Fruit fly (Drosophila melanogaster): ENCODE results near the gene CG6479.
A peak's percentile ranks its signal among the peaks of the same experiment; 100 is the strongest.

Gene CG6479

DNA sequence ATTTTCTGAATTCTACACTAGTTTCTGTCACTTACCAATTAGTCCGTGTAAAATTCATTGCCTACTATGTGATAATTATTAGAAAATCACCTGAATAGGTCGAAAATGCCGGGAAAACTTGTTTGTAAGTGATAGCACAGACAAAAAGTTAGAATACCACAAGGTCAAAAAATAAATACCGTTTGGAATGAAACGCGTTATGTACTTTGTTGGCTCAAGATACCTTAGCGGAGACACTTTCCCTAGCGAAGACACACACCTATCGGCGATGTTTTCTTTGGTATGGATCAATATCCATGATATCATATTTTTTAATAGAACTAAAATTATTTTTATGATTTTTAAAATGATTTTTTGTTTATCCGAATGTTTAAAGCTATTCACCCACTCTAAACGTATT is at the start of gene CG6479:
Gene CG6479 (minus strand): TSS at position 141 of the 400 bp plus-strand sequence.
- no peak for TF ChIP-seq fd96Ca (GFP tag; IDR thresholded peaks at IDR 0.05)
- TF ChIP-seq D1 (tag; optimal IDR thresholded peaks at IDR 0.05) = peak; percentile 63
- TF ChIP-seq CG15710 (tag; optimal IDR thresholded peaks at IDR 0.05) = no peak

DNA sequence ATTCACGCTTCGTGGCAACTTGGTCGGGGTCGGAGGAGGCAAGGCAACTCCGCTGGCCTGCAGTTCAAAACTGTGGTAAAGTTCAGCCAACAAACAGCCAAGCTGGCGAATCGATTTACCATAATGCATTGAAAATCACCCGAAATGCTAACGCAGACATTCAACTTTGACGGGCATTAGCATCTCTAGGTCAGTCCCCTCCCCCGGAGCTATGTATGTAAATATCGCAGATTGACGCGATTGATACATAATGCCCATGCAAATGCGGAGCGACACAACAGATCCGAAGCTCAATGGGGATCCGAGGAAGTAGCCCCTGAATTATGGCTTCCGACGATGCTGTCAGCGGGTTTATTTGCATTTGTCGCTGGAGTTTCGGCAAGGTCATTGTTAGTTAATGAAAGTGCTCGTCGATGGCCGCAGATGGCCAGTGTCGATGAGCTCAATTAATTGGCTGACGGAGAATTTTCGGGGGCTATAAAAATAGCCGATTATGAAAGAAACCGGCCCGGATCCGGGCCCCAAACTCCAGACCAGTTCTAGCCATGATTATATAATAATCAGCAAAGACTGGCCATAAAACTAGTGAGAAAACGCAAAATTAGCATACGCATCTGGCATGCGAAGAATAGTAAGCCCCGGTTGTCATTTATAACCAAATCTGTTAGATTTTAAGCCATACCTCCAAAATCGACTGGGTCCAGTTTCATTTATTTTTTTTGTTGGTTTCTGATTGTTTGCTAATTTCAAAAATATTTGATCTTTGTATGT is 47.7 kb upstream of the CG6479 start:
- TF ChIP-seq D1 (tag; optimal IDR thresholded peaks at IDR 0.05) (no peak), CG8301 (tag; optimal IDR thresholded peaks at IDR 0.05) (no peak), CG10348 (GFP tag; IDR thresholded peaks at IDR 0.05) (no peak)

DNA sequence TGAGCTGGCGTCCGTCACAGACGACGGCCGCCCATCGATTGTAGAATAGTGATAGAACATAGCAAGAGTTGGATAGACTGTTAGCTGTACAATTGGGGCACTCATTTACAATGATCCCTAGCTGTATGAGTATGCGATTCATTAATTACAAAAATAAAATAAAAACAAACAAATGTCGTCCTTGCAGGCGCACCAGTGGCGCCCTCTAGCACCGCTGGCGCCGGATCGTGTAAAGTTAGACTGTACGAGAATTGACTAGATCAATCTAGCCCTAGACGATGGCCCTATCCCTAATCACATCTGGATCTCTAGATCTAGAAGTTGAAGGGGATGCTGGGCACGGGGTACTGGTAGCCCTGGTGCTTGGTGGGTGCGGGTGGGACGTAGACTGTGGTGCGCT is 44.7 kb upstream of the CG6479 start:
- TF ChIP-seq CG15710 (tag; optimal IDR thresholded peaks at IDR 0.05) (no peak), CG8159 (tag; optimal IDR thresholded peaks at IDR 0.05) (no peak), CG12605 (GFP tag; IDR thresholded peaks at IDR 0.05) (no peak), CG10348 (GFP tag; IDR thresholded peaks at IDR 0.05) (no peak), CG8301 (tag; optimal IDR thresholded peaks at IDR 0.05) (no peak), D1 (tag; optimal IDR thresholded peaks at IDR 0.05) (no peak), fd96Ca (GFP tag; IDR thresholded peaks at IDR 0.05) (no peak), Ets98B (GFP tag; IDR thresholded peaks at IDR 0.05) (no peak), EcR (GFP tag; optimal IDR thresholded peaks at IDR 0.05) (no peak)

DNA sequence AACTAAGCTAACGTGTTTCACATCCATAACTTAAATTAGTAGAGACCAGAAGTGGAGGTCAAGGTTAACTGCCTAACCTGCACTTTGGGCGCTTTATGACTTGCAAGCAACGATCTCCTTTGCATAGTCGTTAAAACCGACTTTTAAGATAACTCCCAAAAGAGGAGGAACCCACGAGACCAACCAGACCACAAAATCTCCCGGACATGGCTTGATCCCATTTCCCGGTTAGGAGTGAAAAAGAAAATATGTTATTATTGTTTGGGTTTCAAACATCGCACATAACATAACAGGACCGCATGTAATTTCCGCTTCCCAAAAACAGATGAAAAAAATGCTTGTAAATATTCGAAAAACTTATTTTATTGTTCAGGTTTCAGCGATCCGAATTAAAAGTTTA is 44.2 kb upstream of the CG6479 start:
- TF ChIP-seq CG10348 (GFP tag; IDR thresholded peaks at IDR 0.05) = no peak
- TF ChIP-seq CG32121 (GFP tag; IDR thresholded peaks at IDR 0.05) = no peak
- TF ChIP-seq CG12605 (GFP tag; IDR thresholded peaks at IDR 0.05) = no peak
- TF ChIP-seq fd96Ca (GFP tag; IDR thresholded peaks at IDR 0.05) = no peak
- TF ChIP-seq Pif1A (GFP tag; optimal IDR thresholded peaks at IDR 0.05) = no peak
- no peak for TF ChIP-seq Ets98B (GFP tag; IDR thresholded peaks at IDR 0.05)
- no peak for TF ChIP-seq EcR (GFP tag; optimal IDR thresholded peaks at IDR 0.05)
- no peak for TF ChIP-seq CG13204 (GFP tag; optimal IDR thresholded peaks at IDR 0.05)
- no peak for TF ChIP-seq CG8159 (tag; optimal IDR thresholded peaks at IDR 0.05)
- TF ChIP-seq CG9948 (tag; optimal IDR thresholded peaks at IDR 0.05) = no peak
- TF ChIP-seq CG15710 (tag; optimal IDR thresholded peaks at IDR 0.05) = no peak

DNA sequence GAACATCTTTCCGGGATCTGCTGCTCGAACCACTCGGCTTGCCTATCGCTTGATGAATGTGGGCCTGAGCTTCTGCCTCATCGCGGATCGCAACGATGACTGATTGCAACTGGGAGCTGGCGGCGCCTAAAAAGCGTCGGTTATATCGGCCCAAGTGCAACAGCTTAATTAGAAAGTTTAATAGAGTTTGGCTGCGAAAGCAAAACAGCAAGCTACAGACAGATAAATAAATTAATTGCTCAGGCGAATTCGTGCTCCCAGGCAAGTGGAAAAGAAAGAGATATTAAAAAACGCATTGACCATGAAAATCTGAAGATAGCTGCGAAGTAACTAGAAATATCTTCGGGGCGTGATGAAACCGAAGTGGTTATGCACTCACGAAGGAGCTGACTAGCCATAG is 43.6 kb upstream of the CG6479 start, which contains the start of gene CG13728:
Gene CG13728 (minus strand): TSS at position 101 of the 400 bp plus-strand sequence.
- TF ChIP-seq CG17806 (tag; optimal IDR thresholded peaks at IDR 0.05) (no peak), rn (GFP tag; IDR thresholded peaks at IDR 0.05) (no peak), CG34367 (tag; optimal IDR thresholded peaks at IDR 0.05) (no peak), CG4496 (GFP tag; IDR thresholded peaks at IDR 0.05) (no peak), gl (tag; optimal IDR thresholded peaks at IDR 0.05) (no peak), fd96Ca (GFP tag; IDR thresholded peaks at IDR 0.05) (no peak), EcR (GFP tag; optimal IDR thresholded peaks at IDR 0.05) (no peak), CG32121 (GFP tag; IDR thresholded peaks at IDR 0.05) (no peak), D1 (tag; optimal IDR thresholded peaks at IDR 0.05) (no peak), CG9948 (tag; optimal IDR thresholded peaks at IDR 0.05) (no peak), CG15710 (tag; optimal IDR thresholded peaks at IDR 0.05) (no peak), Snoo (tag; optimal IDR thresholded peaks at IDR 0.05) (no peak), Pif1A (GFP tag; optimal IDR thresholded peaks at IDR 0.05) (no peak), Pif1B (GFP tag; optimal IDR thresholded peaks at IDR 0.05) (no peak), CG14655 (GFP tag; optimal IDR thresholded peaks at IDR 0.05) (no peak), CG8159 (tag; optimal IDR thresholded peaks at IDR 0.05) (no peak), CG12605 (GFP tag; IDR thresholded peaks at IDR 0.05) (no peak)

DNA sequence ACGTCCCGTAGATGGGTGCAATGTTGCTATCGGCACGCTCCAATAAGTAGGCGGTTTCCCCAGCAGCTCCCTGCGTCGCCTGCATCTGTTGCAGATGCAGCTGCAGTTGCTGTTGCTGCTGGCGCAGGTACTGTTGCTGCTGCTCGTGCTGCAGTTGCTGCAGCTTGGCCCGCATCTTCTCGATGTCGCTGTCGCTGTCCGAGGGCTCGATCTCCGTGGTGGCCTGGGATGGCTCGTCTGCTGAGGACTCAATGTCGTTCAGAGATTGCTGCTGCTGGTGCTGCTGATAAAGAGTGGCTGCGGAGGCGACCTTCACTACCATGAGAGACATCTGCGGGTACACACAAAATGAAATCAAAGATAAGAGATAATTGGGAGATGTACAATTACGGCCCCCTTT is 42.9 kb upstream of the CG6479 start:
- no peak for TF ChIP-seq rn (GFP tag; IDR thresholded peaks at IDR 0.05)
- no peak for TF ChIP-seq Snoo (tag; optimal IDR thresholded peaks at IDR 0.05)

DNA sequence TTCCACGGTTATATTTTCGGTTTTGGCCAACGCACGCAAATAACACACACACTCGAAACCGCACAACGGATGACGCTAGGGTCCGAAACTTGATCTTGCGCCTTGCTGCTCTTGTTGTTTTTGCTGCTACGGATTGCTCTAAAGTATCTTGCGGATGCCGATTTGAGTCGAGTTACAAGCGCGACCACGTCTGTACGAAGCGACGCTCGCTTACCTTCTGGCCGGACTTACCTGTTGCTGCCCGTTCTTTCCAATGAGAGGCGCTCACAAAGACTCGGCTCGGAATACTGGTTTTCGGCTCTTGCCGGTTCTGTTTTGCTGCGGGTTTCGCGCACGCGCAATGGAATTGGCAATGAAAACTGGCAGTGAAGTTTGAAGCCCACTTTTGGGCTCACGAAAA is 40.2 kb upstream of the CG6479 start, which contains the start of gene Cad74A:
Gene Cad74A (minus strand): TSS at position 220 of the 400 bp plus-strand sequence.
- TF ChIP-seq CG17806 (tag; optimal IDR thresholded peaks at IDR 0.05) (no peak), Pif1B (GFP tag; optimal IDR thresholded peaks at IDR 0.05) (peak; percentile 38), EcR (GFP tag; optimal IDR thresholded peaks at IDR 0.05) (peak; percentile 38), Ets98B (GFP tag; IDR thresholded peaks at IDR 0.05) (peak; percentile 58; the same call in 1 of the 2 replicates), rn (GFP tag; IDR thresholded peaks at IDR 0.05) (no peak), D1 (tag; optimal IDR thresholded peaks at IDR 0.05) (no peak), Pif1A (GFP tag; optimal IDR thresholded peaks at IDR 0.05) (no peak), CG8159 (tag; optimal IDR thresholded peaks at IDR 0.05) (no peak), CG14655 (GFP tag; optimal IDR thresholded peaks at IDR 0.05) (no peak), CG13204 (GFP tag; optimal IDR thresholded peaks at IDR 0.05) (peak; percentile 35), CG4496 (GFP tag; IDR thresholded peaks at IDR 0.05) (peak; percentile 51; the same call in 2 of the 3 replicates), CG8301 (tag; optimal IDR thresholded peaks at IDR 0.05) (no peak)

Data from whole organism, pupa.